Worm (Caenorhabditis elegans) whole organism, late embryonic: Measurements from ENCODE around the gene tbc-8.

Experiments
- C08G9.2 ChIP-seq: sonication (generic microtip); optimal IDR thresholded peaks from 2 replicates; lab custom pipeline; 2016; ENCODE audit warnings: mild to moderate bottlenecking, missing genetic modification characterization, moderate library complexity, missing compliant biosample characterization
- C38D4.7 ChIP-seq: fragments of 200-800 bp; sonication (Bioruptor generic); optimal IDR thresholded peaks from 2 replicates; lab custom pipeline; 2018; ENCODE audit warnings: mild to moderate bottlenecking, missing genetic modification characterization, moderate library complexity, missing compliant biosample characterization
- T23F11.4 ChIP-seq: fragments of 200-800 bp; sonication (Bioruptor generic); optimal IDR thresholded peaks from 2 replicates; lab custom pipeline; 2018; ENCODE audit warnings: mild to moderate bottlenecking, missing genetic modification characterization, missing compliant biosample characterization
- Y22D7AL.16 ChIP-seq: sonication (generic microtip); optimal IDR thresholded peaks from 2 replicates; lab custom pipeline; 2016; ENCODE audit warnings: missing genetic modification characterization, missing compliant biosample characterization
- ahr-1 ChIP-seq: sonication (generic microtip); optimal IDR thresholded peaks from 2 replicates; lab custom pipeline; 2016; ENCODE audit warnings: missing genetic modification characterization, missing compliant biosample characterization
- ceh-14 ChIP-seq: sonication (generic microtip); optimal IDR thresholded peaks from 2 replicates; lab custom pipeline; 2016; ENCODE audit warnings: missing genotype, missing genetic modification characterization, missing compliant biosample characterization
- ceh-19 ChIP-seq: fragments of 200-800 bp; sonication (Bioruptor generic); optimal IDR thresholded peaks from 2 replicates; lab custom pipeline; 2018; ENCODE audit warnings: mild to moderate bottlenecking, missing genetic modification characterization, missing compliant biosample characterization
- ceh-2 ChIP-seq: sonication (generic microtip); optimal IDR thresholded peaks from 2 replicates; lab custom pipeline; 2016; ENCODE audit warnings: missing genotype, missing genetic modification characterization, missing compliant biosample characterization
- ceh-22 ChIP-seq: sonication (generic microtip); optimal IDR thresholded peaks from 2 replicates; lab custom pipeline; 2017; ENCODE audit warnings: missing biosample characterization, missing genetic modification characterization
- ceh-24 ChIP-seq: sonication (generic microtip); optimal IDR thresholded peaks from 2 replicates; lab custom pipeline; 2016; ENCODE audit warnings: mild to moderate bottlenecking, missing genetic modification characterization, missing compliant biosample characterization
- ceh-30 ChIP-seq: fragments of 150-350 bp; optimal IDR thresholded peaks from 2 replicates; lab custom pipeline; 2014; ENCODE audit warnings: missing biosample characterization, missing genetic modification characterization
- ceh-31 ChIP-seq: sonication (generic microtip); optimal IDR thresholded peaks from 2 replicates; lab custom pipeline; 2016; ENCODE audit warnings: missing genetic modification characterization, missing compliant biosample characterization
- ceh-45 ChIP-seq: fragments of 200-800 bp; sonication (Bioruptor generic); IDR thresholded peaks from 2 replicates; pipeline ENCODE4 v1.3.6; 2022; ENCODE audit warnings: missing genetic modification reagents, missing genetic modification characterization, missing compliant biosample characterization
- ceh-48 ChIP-seq: sonication (generic microtip); optimal IDR thresholded peaks from 2 replicates; lab custom pipeline; 2016; ENCODE audit warnings: missing genetic modification characterization, inconsistent platforms, missing compliant biosample characterization
- dmd-4 ChIP-seq: sonication (generic microtip); optimal IDR thresholded peaks from 2 replicates; lab custom pipeline; 2016; ENCODE audit warnings: borderline replicate concordance, missing genetic modification characterization, missing compliant biosample characterization
- ets-4 ChIP-seq: sonication (generic microtip); optimal IDR thresholded peaks from 2 replicates; lab custom pipeline; 2016; ENCODE audit warnings: missing genetic modification characterization, missing compliant biosample characterization
- fax-1 ChIP-seq: sonication (generic microtip); optimal IDR thresholded peaks from 2 replicates; lab custom pipeline; 2016; ENCODE audit warnings: missing genotype, missing genetic modification characterization, missing compliant biosample characterization
- fkh-10 ChIP-seq: fragments of 150-350 bp; optimal IDR thresholded peaks from 2 replicates; lab custom pipeline; 2014; ENCODE audit warnings: missing biosample characterization, missing genetic modification reagents, missing genetic modification characterization
- hlh-6 ChIP-seq: sonication (generic microtip); optimal IDR thresholded peaks from 2 replicates; lab custom pipeline; 2016; ENCODE audit warnings: missing genotype, missing genetic modification characterization, missing compliant biosample characterization
- hlh-8 ChIP-seq: sonication (generic microtip); optimal IDR thresholded peaks from 2 replicates; lab custom pipeline; 2016; ENCODE audit warnings: missing genotype, missing genetic modification characterization, missing compliant biosample characterization
- lim-6 ChIP-seq: sonication (generic microtip); optimal IDR thresholded peaks from 2 replicates; lab custom pipeline; 2016; ENCODE audit warnings: missing genetic modification characterization, missing compliant biosample characterization
- madf-2 ChIP-seq: sonication (generic microtip); optimal IDR thresholded peaks from 2 replicates; lab custom pipeline; 2017; ENCODE audit warnings: missing genetic modification characterization, missing compliant biosample characterization
- nfya-1 ChIP-seq: sonication (generic microtip); optimal IDR thresholded peaks from 2 replicates; lab custom pipeline; 2017; ENCODE audit warnings: missing genetic modification characterization, mild to moderate bottlenecking, missing compliant biosample characterization, antibody characterized with exemption, moderate library complexity
- nhr-232 ChIP-seq: sonication (generic microtip); optimal IDR thresholded peaks from 2 replicates; lab custom pipeline; 2016; ENCODE audit warnings: missing genetic modification characterization, missing compliant biosample characterization
- pat-9 ChIP-seq: fragments of 200-800 bp; sonication (Bioruptor generic); optimal IDR thresholded peaks from 2 replicates; lab custom pipeline; 2018; ENCODE audit warnings: mild to moderate bottlenecking, missing genetic modification characterization, moderate library complexity, missing compliant biosample characterization
- pros-1 ChIP-seq: fragments of 150-350 bp; optimal IDR thresholded peaks from 2 replicates; lab custom pipeline; 2014; ENCODE audit warnings: missing biosample characterization, missing genetic modification reagents, missing genetic modification characterization
- ref-2 ChIP-seq: sonication (generic microtip); optimal IDR thresholded peaks from 2 replicates; lab custom pipeline; 2016; ENCODE audit warnings: missing genetic modification characterization, missing compliant biosample characterization
- rnt-1 ChIP-seq: sonication (generic microtip); optimal IDR thresholded peaks from 2 replicates; lab custom pipeline; 2016; ENCODE audit warnings: missing genetic modification characterization, missing compliant biosample characterization
- sdc-2 ChIP-seq: sonication (generic microtip); optimal IDR thresholded peaks from 2 replicates; lab custom pipeline; 2016; ENCODE audit warnings: missing genotype, missing genetic modification characterization, missing compliant biosample characterization
- sox-2 ChIP-seq: fragments of 200-800 bp; sonication (Bioruptor generic); IDR thresholded peaks from 2 replicates; pipeline ENCODE4 v1.3.6; 2022; ENCODE audit warnings: missing genetic modification reagents, missing genetic modification characterization, missing compliant biosample characterization
- syd-9 ChIP-seq: sonication (generic microtip); optimal IDR thresholded peaks from 2 replicates; lab custom pipeline; 2016; ENCODE audit warnings: mild to moderate bottlenecking, missing genetic modification characterization, moderate library complexity, missing compliant biosample characterization
- tbx-2 ChIP-seq: sonication (generic microtip); optimal IDR thresholded peaks from 2 replicates; lab custom pipeline; 2016; ENCODE audit warnings: missing genetic modification characterization, missing compliant biosample characterization
- tbx-7 ChIP-seq: sonication (generic microtip); optimal IDR thresholded peaks from 2 replicates; lab custom pipeline; 2016; ENCODE audit warnings: missing genotype, missing genetic modification characterization, missing compliant biosample characterization
- ttx-3 ChIP-seq: sonication (generic microtip); optimal IDR thresholded peaks from 2 replicates; lab custom pipeline; 2016; ENCODE audit warnings: missing genetic modification reagents, missing genetic modification characterization, missing compliant biosample characterization
- unc-3 ChIP-seq, 2 experiments: fragments of 200-800 bp in 1 of 2; sonication (Bioruptor generic) in 1 of 2; sonication (generic microtip) in 1 of 2; conservative IDR thresholded peaks in 1 of 2; optimal IDR thresholded peaks in 1 of 2; 2 replicates each; pipeline versions ENCODE4 v1.3.6 to Lab custom; 2016 to 2022; ENCODE audit warnings: missing compliant biosample characterization in 2 of 2, missing genetic modification characterization in 2 of 2, missing genetic modification reagents in 1 of 2
- unc-42 ChIP-seq: sonication (generic microtip); optimal IDR thresholded peaks from 2 replicates; lab custom pipeline; 2016; ENCODE audit warnings: missing genotype, missing genetic modification characterization, missing compliant biosample characterization
- ztf-16 ChIP-seq: sonication (generic microtip); optimal IDR thresholded peaks from 2 replicates; lab custom pipeline; 2017; ENCODE audit warnings: missing genetic modification characterization, missing compliant biosample characterization

Gene tbc-8

ce11 chrIII:10381473-10381872, 16.7 kb downstream of the tbc-8 start, which contains the start of gene C38H2.2:
C38H2.2 (plus strand) TSS chrIII:10381773.
- TF ChIP-seq ahr-1 (no peak), T23F11.4 (GFP tag; lab: Kevin White, UChicago) (no peak), syd-9 (tag; lab: Kevin White, UChicago) (no peak), tbx-2 (tag; lab: Kevin White, UChicago) (no peak), unc-42 (no peak), nfya-1 (tag; lab: Kevin White, UChicago) (no peak), ceh-19 (GFP tag; lab: Kevin White, UChicago) (no peak), ttx-3 (no peak), ceh-24 (tag; lab: Kevin White, UChicago) (no peak), hlh-8 (tag; lab: Kevin White, UChicago) (no peak)

ce11 chrIII:10383804-10384203, 19.0 kb downstream of the tbc-8 start:
- no peak for TF ChIP-seq sdc-2 (tag; lab: Kevin White, UChicago)
- TF ChIP-seq fax-1 (tag; lab: Kevin White, UChicago): no peak
- no peak for TF ChIP-seq Y22D7AL.16 (tag; lab: Kevin White, UChicago)
- TF ChIP-seq pat-9 (tag; lab: Kevin White, UChicago): no peak
- TF ChIP-seq ceh-31 (tag; lab: Kevin White, UChicago): no peak
- no peak for TF ChIP-seq unc-3 (GFP tag; conservative IDR thresholded peaks at IDR 0.05; lab: Robert Waterston, UW)
- no peak for TF ChIP-seq unc-3 (tag; optimal IDR thresholded peaks at IDR 0.05; lab: Kevin White, UChicago)
- no peak for TF ChIP-seq madf-2
- no peak for TF ChIP-seq C08G9.2 (tag; lab: Kevin White, UChicago)
- TF ChIP-seq tbx-7 (tag; lab: Kevin White, UChicago): no peak

ce11 chrIII:10386476-10386875, 21.7 kb downstream of the tbc-8 start, which contains the start of gene C38H2.3:
C38H2.3 (minus strand) TSS chrIII:10386576.
- TF ChIP-seq ceh-22 (tag; lab: Kevin White, UChicago): no peak
- TF ChIP-seq ceh-30 (tag; lab: Kevin White, UChicago): no peak
- TF ChIP-seq lim-6 (tag; lab: Kevin White, UChicago): no peak
- no peak for TF ChIP-seq ceh-45 (GFP tag; lab: Robert Waterston, UW)
- no peak for TF ChIP-seq nfya-1 (tag; lab: Kevin White, UChicago)
- no peak for TF ChIP-seq hlh-6
- no peak for TF ChIP-seq tbx-7 (tag; lab: Kevin White, UChicago)
- TF ChIP-seq rnt-1 (tag; lab: Kevin White, UChicago): no peak
- TF ChIP-seq fkh-10 (GFP tag; lab: Kevin White, UChicago): no peak
- no peak for TF ChIP-seq tbx-2 (tag; lab: Kevin White, UChicago)

- TF ChIP-seq ets-4 (no peak), sox-2 (GFP tag; lab: Robert Waterston, UW) (no peak), dmd-4 (tag; lab: Kevin White, UChicago) (no peak), ceh-48 (tag; lab: Kevin White, UChicago) (no peak), ceh-2 (no peak), nhr-232 (tag; lab: Kevin White, UChicago) (no peak), sdc-2 (tag; lab: Kevin White, UChicago) (no peak), ceh-14 (tag; lab: Kevin White, UChicago) (no peak), ref-2 (tag; lab: Kevin White, UChicago) (no peak), pros-1 (tag; lab: Kevin White, UChicago) (no peak), C38D4.7 (GFP tag; lab: Kevin White, UChicago) (no peak), ztf-16 (tag; lab: Kevin White, UChicago) (no peak)
These were observed 24.9 kb downstream of the tbc-8 start for ce11 chrIII:10389608-10390007.
